Worm (Caenorhabditis elegans): Measurements from ENCODE around the gene pde-2.
A peak's percentile ranks its signal among the peaks of the same experiment; 100 is the strongest.

pde-2 gene

ce11 chrIII:8974835-8975234, 6.9 kb downstream of the pde-2 start (continued):
- TF ChIP-seq lsl-1 (GFP tag; optimal IDR thresholded peaks at IDR 0.05) (no peak), attf-3 (GFP tag; conservative IDR thresholded peaks at IDR 0.05) (no peak), F52B5.7 (tag; optimal IDR thresholded peaks at IDR 0.05) (no peak), tlf-1 (GFP tag; optimal IDR thresholded peaks at IDR 0.05) (no peak), egl-18 (GFP tag; IDR thresholded peaks at IDR 0.05) (no peak), egl-44 (GFP tag; IDR thresholded peaks at IDR 0.05) (no peak), ekl-4 (GFP tag; IDR thresholded peaks at IDR 0.05) (peak; percentile 74; the same call in 1 of the 2 replicates), cebp-1 (GFP tag; IDR thresholded peaks at IDR 0.05) (no peak), cebp-1 (tag; optimal IDR thresholded peaks at IDR 0.05) (peak; percentile 43), hlh-12 (tag; optimal IDR thresholded peaks at IDR 0.05) (no peak), madf-6 (GFP tag; IDR thresholded peaks at IDR 0.05) (0 out of 2 replicates have a peak, but pooled peaks have one; percentile 31), rcor-1 (GFP tag; IDR thresholded peaks at IDR 0.05) (no peak), ceh-91 (GFP tag; IDR thresholded peaks at IDR 0.05) (no peak), unc-130 (GFP tag; optimal IDR thresholded peaks at IDR 0.05) (no peak), lsy-27 (tag; optimal IDR thresholded peaks at IDR 0.05; ENCODE audit: borderline replicate concordance, insufficient read depth) (no peak), F49E8.2 (tag; optimal IDR thresholded peaks at IDR 0.05; ENCODE audit: insufficient read depth) (no peak), ztf-22 (GFP tag; optimal IDR thresholded peaks at IDR 0.05) (no peak), ceh-100 (GFP tag; IDR thresholded peaks at IDR 0.05) (no peak), fkh-3 (tag; optimal IDR thresholded peaks at IDR 0.05) (no peak), hlh-26 (GFP tag; conservative IDR thresholded peaks at IDR 0.05) (no peak), ztf-26 (tag; optimal IDR thresholded peaks at IDR 0.05) (peak; percentile 41), ceh-40 (GFP tag; IDR thresholded peaks at IDR 0.05) (no peak), egrh-3 (GFP tag; IDR thresholded peaks at IDR 0.05) (no peak), hsf-1 (GFP tag; IDR thresholded peaks at IDR 0.05) (peak; percentile 47; the same call in 1 of the 2 replicates), cebp-2 (GFP tag; IDR thresholded peaks at IDR 0.05) (no peak), lin-40 (tag; optimal IDR thresholded peaks at IDR 0.05) (no peak), tbp1 (GFP tag; optimal IDR thresholded peaks at IDR 0.05) (no peak), Y53G8AR.9 (GFP tag; conservative IDR thresholded peaks at IDR 0.05) (peak; percentile 38; the same call in 1 of the 2 replicates), K11D2.4 (GFP tag; IDR thresholded peaks at IDR 0.05) (no peak), lag-1 (GFP tag; IDR thresholded peaks at IDR 0.05) (no peak), attf-5 (GFP tag; optimal IDR thresholded peaks at IDR 0.05) (no peak), nhr-120 (GFP tag; IDR thresholded peaks at IDR 0.05) (0 out of 2 replicates have a peak, but pooled peaks have one; percentile 26), hmg-1.2 (GFP tag; IDR thresholded peaks at IDR 0.05) (no peak), Y67H2A.10 (GFP tag; conservative IDR thresholded peaks at IDR 0.05) (no peak), F22D6.2 (tag; optimal IDR thresholded peaks at IDR 0.05) (peak; percentile 7)

ce11 chrIII:8973826-8974225, 7.9 kb downstream of the pde-2 start, which contains the start of gene R08D7.5:
R08D7.5 (plus strand) TSS chrIII:8974126.
- TF ChIP-seq bed-1 (GFP tag; IDR thresholded peaks at IDR 0.05), result no peak
- TF ChIP-seq sptf-2 (GFP tag; optimal IDR thresholded peaks at IDR 0.05), result no peak
- no peak for TF ChIP-seq ztf-26 (tag; optimal IDR thresholded peaks at IDR 0.05)
- no peak for TF ChIP-seq athp-1 (tag; optimal IDR thresholded peaks at IDR 0.05)
- TF ChIP-seq B0261.1 (tag; optimal IDR thresholded peaks at IDR 0.05), result no peak
- no peak for TF ChIP-seq K11D2.4 (GFP tag; IDR thresholded peaks at IDR 0.05)
- no peak for TF ChIP-seq T07F8.4 (tag; optimal IDR thresholded peaks at IDR 0.05)
- no peak for TF ChIP-seq unc-130 (GFP tag; optimal IDR thresholded peaks at IDR 0.05)

All from whole organism, young adult.